Worm (Caenorhabditis elegans) whole organism, L4 larva: ENCODE results near the gene R10E4.6.

Experiments used
- dpl-1 ChIP-seq: fragments of 150-350 bp; optimal IDR thresholded peaks from 2 replicates; lab custom pipeline; 2014; ENCODE audit warnings: missing biosample characterization, missing genetic modification reagents, missing genetic modification characterization
- egl-27 ChIP-seq: sonication (generic microtip); optimal IDR thresholded peaks from 3 replicates; lab custom pipeline; 2017; ENCODE audit warnings: missing biosample characterization, missing genetic modification reagents, missing genetic modification characterization
- madf-9 ChIP-seq: fragments of 200-800 bp; sonication (Bioruptor generic); conservative IDR thresholded peaks from 2 replicates; pipeline ENCODE4 v1.3.6; 2022; ENCODE audit warnings: missing genetic modification reagents, missing genetic modification characterization, missing compliant biosample characterization
- mxl-2 ChIP-seq: fragments of 200-800 bp; sonication (Bioruptor generic); conservative IDR thresholded peaks from 2 replicates; pipeline ENCODE4 v1.3.6; 2022; ENCODE audit warnings: missing genetic modification reagents, missing genetic modification characterization, missing compliant biosample characterization
- nhr-11 ChIP-seq: fragments of 150-350 bp; optimal IDR thresholded peaks from 2 replicates; lab custom pipeline; 2014; ENCODE audit warnings: missing biosample characterization, missing genetic modification characterization
- nhr-25 ChIP-seq: sonication (generic microtip); optimal IDR thresholded peaks from 2 replicates; lab custom pipeline; 2017; ENCODE audit warnings: missing genetic modification characterization, mild to moderate bottlenecking, missing compliant biosample characterization, antibody characterized with exemption, moderate library complexity, borderline replicate concordance; ENCODE audit not compliant: insufficient read depth
- pha-4 ChIP-seq, 2 experiments: fragments of 150-350 bp in 1 of 2; fragments of 200-800 bp in 1 of 2; sonication (Bioruptor generic) in 1 of 2; IDR thresholded peaks in 1 of 2; optimal IDR thresholded peaks in 1 of 2; 2 replicates each; pipeline versions ENCODE4 v1.3.6 to Lab custom; 2014 to 2022; ENCODE audit warnings: missing genetic modification characterization in 2 of 2, missing genetic modification reagents in 2 of 2, missing biosample characterization in 1 of 2, missing compliant biosample characterization in 1 of 2
- spr-1 ChIP-seq: sonication (generic microtip); optimal IDR thresholded peaks from 2 replicates; lab custom pipeline; 2016; ENCODE audit warnings: mild to moderate bottlenecking, missing genetic modification characterization, missing compliant biosample characterization
- zag-1 ChIP-seq: fragments of 150-350 bp; optimal IDR thresholded peaks from 2 replicates; lab custom pipeline; 2014; ENCODE audit warnings: missing biosample characterization, missing genetic modification characterization
- ztf-11 ChIP-seq: fragments of 150-350 bp; optimal IDR thresholded peaks from 2 replicates; lab custom pipeline; 2014; ENCODE audit warnings: missing biosample characterization, missing genetic modification characterization

ce11 chrIII:4274524-4274923 is 18.7 kb upstream of the R10E4.6 start:
- no peak for TF ChIP-seq dpl-1 (GFP tag; lab: Kevin White, UChicago)
- TF ChIP-seq spr-1 (tag; lab: Kevin White, UChicago): no peak
- TF ChIP-seq nhr-25: no peak
- no peak for TF ChIP-seq pha-4 (GFP tag; IDR thresholded peaks at IDR 0.05; lab: Robert Waterston, UW)
- no peak for TF ChIP-seq pha-4 (tag; optimal IDR thresholded peaks at IDR 0.05; lab: Kevin White, UChicago)
- no peak for TF ChIP-seq mxl-2 (GFP tag; lab: Robert Waterston, UW)
- TF ChIP-seq madf-9 (GFP tag; lab: Robert Waterston, UW): no peak
- TF ChIP-seq egl-27: no peak
- TF ChIP-seq zag-1 (tag; lab: Kevin White, UChicago): no peak
- no peak for TF ChIP-seq nhr-11 (tag; lab: Kevin White, UChicago)
- TF ChIP-seq ztf-11: no peak
